Fruit fly (Drosophila melanogaster) whole organism, embryonic: ENCODE data around the gene Dlc90F.

ENCODE experiments used
- CG12391 ChIP-seq: fragments of 200-800 bp; sonication (Bioruptor generic); optimal IDR thresholded peaks from 3 replicates; lab custom pipeline; 2018; ENCODE audit warnings: missing biosample characterization, mild to moderate bottlenecking, missing genetic modification characterization, moderate library complexity
- CG15011 ChIP-seq: fragments of 200-800 bp; sonication (Bioruptor generic); optimal IDR thresholded peaks from 3 replicates; lab custom pipeline; 2018; ENCODE audit warnings: missing biosample characterization, mild to moderate bottlenecking, missing genetic modification characterization
- CG3995 ChIP-seq: fragments of 200-800 bp; sonication (Bioruptor generic); optimal IDR thresholded peaks from 3 replicates; lab custom pipeline; 2016; ENCODE audit warnings: missing biosample characterization, missing genetic modification characterization
- CG4282 ChIP-seq: fragments of 200-800 bp; sonication (Bioruptor generic); optimal IDR thresholded peaks from 2 replicates; lab custom pipeline; 2016; ENCODE audit warnings: missing biosample characterization, missing genetic modification characterization
- CG8478 ChIP-seq: fragments of >200 bp; optimal IDR thresholded peaks from 2 replicates; lab custom pipeline; 2018
- CG9727 ChIP-seq: fragments of 200-800 bp; sonication (Bioruptor generic); optimal IDR thresholded peaks from 3 replicates; lab custom pipeline; 2017; ENCODE audit warnings: missing biosample characterization, mild to moderate bottlenecking, missing genetic modification characterization
- ara ChIP-seq: fragments of 200-800 bp; sonication (Bioruptor generic); IDR thresholded peaks from 2 replicates; pipeline ENCODE4 v1.3.6; 2022; ENCODE audit warnings: missing biosample characterization, missing genetic modification characterization
- ci ChIP-seq: fragments of 200-800 bp; sonication (Bioruptor generic); IDR thresholded peaks from 3 replicates; pipeline ENCODE4 v1.3.6; 2022; ENCODE audit warnings: missing biosample characterization, missing genetic modification characterization
- lbe ChIP-seq: fragments of 200-800 bp; sonication (Bioruptor generic); optimal IDR thresholded peaks from 2 replicates; lab custom pipeline; 2016; ENCODE audit warnings: missing biosample characterization, mild to moderate bottlenecking, missing genetic modification characterization
- odd ChIP-seq: fragments of 200-800 bp; sonication (Bioruptor generic); optimal IDR thresholded peaks from 2 replicates; lab custom pipeline; 2017; ENCODE audit warnings: missing biosample characterization, mild to moderate bottlenecking, missing genetic modification characterization
- pita ChIP-seq: fragments of 200-800 bp; sonication (Bioruptor generic); optimal IDR thresholded peaks from 2 replicates; lab custom pipeline; 2017; ENCODE audit warnings: missing biosample characterization, mild to moderate bottlenecking, missing genetic modification characterization
- vfl ChIP-seq: fragments of 200-800 bp; sonication (Bioruptor generic); optimal IDR thresholded peaks from 2 replicates; lab custom pipeline; 2016; ENCODE audit warnings: missing biosample characterization, missing genetic modification characterization

dm6 chr3R:18279494-18279893 is 19.5 kb upstream of the Dlc90F start, which contains the start of gene CG7142:
- no peak for TF ChIP-seq CG12391 (tag; lab: Kevin White, UChicago)
- TF ChIP-seq lbe (GFP tag; lab: Kevin White, UChicago) = no peak
- no peak for TF ChIP-seq CG15011 (GFP tag; lab: Kevin White, UChicago)
- TF ChIP-seq pita = no peak
- no peak for TF ChIP-seq odd (GFP tag; lab: Kevin White, UChicago)
- TF ChIP-seq ci = no peak
- no peak for TF ChIP-seq CG4282
- TF ChIP-seq vfl (GFP tag; lab: Kevin White, UChicago) = no peak
- TF ChIP-seq CG8478 (lab: Kevin White, UChicago) = no peak
- no peak for TF ChIP-seq ara (GFP tag; lab: Robert Waterston, UW)
- no peak for TF ChIP-seq CG3995
- no peak for TF ChIP-seq CG9727 (GFP tag; lab: Kevin White, UChicago)
